Worm (Caenorhabditis elegans): ENCODE data around the gene eif-3.K.

- TF ChIP-seq aly-2 (tag; optimal IDR thresholded peaks at IDR 0.05) (no peak), elt-1 (tag; optimal IDR thresholded peaks at IDR 0.05) (no peak), nhr-43 (tag; optimal IDR thresholded peaks at IDR 0.05; ENCODE audit: poor library complexity, severe bottlenecking) (no peak), R02D3.7 (tag; optimal IDR thresholded peaks at IDR 0.05) (no peak), nhr-77 (tag; optimal IDR thresholded peaks at IDR 0.05) (no peak), fkh-10 (GFP tag; optimal IDR thresholded peaks at IDR 0.05) (no peak), ceh-82 (tag; optimal IDR thresholded peaks at IDR 0.05) (no peak), pqm-1 (tag; optimal IDR thresholded peaks at IDR 0.05) (no peak), snpc-4 (tag; optimal IDR thresholded peaks at IDR 0.05) (no peak), nhr-76 (tag; optimal IDR thresholded peaks at IDR 0.05) (no peak)
Observed at ce11 chrV:12952287-12952686, 1.5 kb upstream of the eif-3.K start, which contains the start of gene pqn-68.
